Worm (Caenorhabditis elegans) whole organism, young adult: ENCODE data around the gene F57G4.1.
"Not testable (repeated sequence)": the region's sequence is repeated elsewhere in the genome, so short reads cannot be mapped to it uniquely, and the experiment has no call there.

Experiments used
- C17E4.6 ChIP-seq: fragments of 200-800 bp; sonication (Bioruptor generic); IDR thresholded peaks from 2 replicates; pipeline ENCODE4 v1.3.6; 2022; ENCODE audit warnings: missing genetic modification reagents, missing genetic modification characterization, missing compliant biosample characterization
- F52B5.7 ChIP-seq: sonication (generic microtip); optimal IDR thresholded peaks from 2 replicates; lab custom pipeline; 2016; ENCODE audit warnings: mild to moderate bottlenecking, missing genetic modification characterization, missing compliant biosample characterization
- K11D2.4 ChIP-seq: fragments of 200-800 bp; sonication (Bioruptor generic); IDR thresholded peaks from 2 replicates; pipeline ENCODE4 v1.3.6; 2022; ENCODE audit warnings: missing genetic modification reagents, missing genetic modification characterization, missing compliant biosample characterization
- attf-5 ChIP-seq: fragments of 200-800 bp; sonication (Bioruptor generic); optimal IDR thresholded peaks from 2 replicates; lab custom pipeline; 2018; ENCODE audit warnings: mild to moderate bottlenecking, missing genetic modification characterization, missing compliant biosample characterization
- dpl-1 ChIP-seq: fragments of 150-350 bp; optimal IDR thresholded peaks from 2 replicates; lab custom pipeline; 2014; ENCODE audit warnings: missing biosample characterization, missing genetic modification reagents, missing genetic modification characterization
- efl-1 ChIP-seq: fragments of 150-350 bp; optimal IDR thresholded peaks from 2 replicates; lab custom pipeline; 2014; ENCODE audit warnings: missing biosample characterization, missing genetic modification reagents, missing genetic modification characterization
- ets-4 ChIP-seq: fragments of 200-800 bp; sonication (Bioruptor generic); optimal IDR thresholded peaks from 2 replicates; lab custom pipeline; 2018; ENCODE audit warnings: mild to moderate bottlenecking, missing genetic modification characterization, missing compliant biosample characterization
- lin-35 ChIP-seq, 3 experiments: fragments of 150-350 bp in 2 of 3; sonication (generic microtip) in 1 of 3; optimal IDR thresholded peaks; 2 replicates each; lab custom pipeline; 2014 to 2018; ENCODE audit warnings: missing biosample characterization in 3 of 3, missing genetic modification characterization in 3 of 3, missing genetic modification reagents in 3 of 3
- lsl-1 ChIP-seq: fragments of 200-800 bp; sonication (Bioruptor generic); optimal IDR thresholded peaks from 2 replicates; lab custom pipeline; 2018; ENCODE audit warnings: mild to moderate bottlenecking, missing genetic modification characterization, moderate library complexity, missing compliant biosample characterization
- nhr-90 ChIP-seq: sonication (generic microtip); optimal IDR thresholded peaks from 2 replicates; lab custom pipeline; 2016; ENCODE audit warnings: missing genotype, mild to moderate bottlenecking, missing genetic modification characterization, missing compliant biosample characterization

DNA sequence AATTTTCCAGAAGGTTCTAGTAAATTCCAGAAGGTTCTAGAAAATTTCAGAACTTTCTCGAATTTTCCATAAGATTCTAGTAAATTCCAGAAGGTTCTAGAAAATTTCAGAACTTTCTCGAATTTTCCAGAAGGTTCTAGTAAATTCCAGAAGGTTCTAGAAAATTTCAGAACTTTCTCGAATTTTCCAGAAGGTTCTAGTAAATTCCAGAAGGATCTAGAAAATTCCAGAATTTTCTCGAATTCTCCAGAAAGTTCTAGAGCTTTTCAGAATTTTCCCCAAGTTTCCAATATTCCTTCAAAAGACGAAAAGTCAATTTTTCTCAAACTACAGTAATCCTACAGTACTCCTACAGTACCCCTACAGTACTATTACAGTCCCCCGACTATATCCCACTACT is 4.5 kb upstream of the F57G4.1 start:
- not testable (repeated sequence) for TF ChIP-seq C17E4.6 (GFP tag; lab: Robert Waterston, UW); K11D2.4 (GFP tag; lab: Robert Waterston, UW); nhr-90 (tag; lab: Kevin White, UChicago); lsl-1; F52B5.7 (tag; lab: Kevin White, UChicago); ets-4 (GFP tag; lab: Kevin White, UChicago); attf-5 (GFP tag; lab: Kevin White, UChicago); lin-35 (GFP tag; optimal IDR thresholded peaks at IDR 0.05; lab: Kevin White, UChicago); efl-1 (GFP tag; lab: Kevin White, UChicago); dpl-1 (GFP tag; lab: Kevin White, UChicago)
